Fruit fly (Drosophila melanogaster) whole organism, embryonic: Measurements from ENCODE around the gene Shmt.

Experiments
- CG10267 ChIP-seq: fragments of 200-800 bp; sonication (Bioruptor generic); optimal IDR thresholded peaks from 2 replicates; lab custom pipeline; 2018; ENCODE audit warnings: missing biosample characterization, mild to moderate bottlenecking, missing genetic modification characterization, moderate library complexity
- CG2202 ChIP-seq: fragments of 200-800 bp; sonication (Bioruptor generic); optimal IDR thresholded peaks from 2 replicates; lab custom pipeline; 2018; ENCODE audit warnings: missing biosample characterization, mild to moderate bottlenecking, missing genetic modification characterization
- CG32532 ChIP-seq: fragments of 200-800 bp; sonication (Bioruptor generic); IDR thresholded peaks from 2 replicates; pipeline ENCODE4 v1.3.6; 2022; ENCODE audit warnings: missing biosample characterization, missing genetic modification characterization
- CG34376 ChIP-seq: fragments of 200-800 bp; sonication (Bioruptor generic); optimal IDR thresholded peaks from 2 replicates; lab custom pipeline; 2018; ENCODE audit warnings: missing biosample characterization, mild to moderate bottlenecking, missing genetic modification characterization
- CG34422 ChIP-seq: fragments of 200-800 bp; sonication (Bioruptor generic); IDR thresholded peaks from 3 replicates; pipeline ENCODE4 v1.3.6; 2022; ENCODE audit warnings: missing biosample characterization, missing genetic modification characterization
- CG8359 ChIP-seq: fragments of 200-800 bp; sonication (Bioruptor generic); optimal IDR thresholded peaks from 2 replicates; lab custom pipeline; 2017; ENCODE audit warnings: missing biosample characterization, mild to moderate bottlenecking, missing genetic modification characterization, borderline replicate concordance
- CTCF ChIP-seq: fragments of 200-800 bp; sonication (Bioruptor generic); optimal IDR thresholded peaks from 2 replicates; lab custom pipeline; 2017; ENCODE audit warnings: missing biosample characterization, mild to moderate bottlenecking, missing genetic modification characterization, moderate library complexity
- Chrac-16 ChIP-seq: fragments of 200-800 bp; sonication (Bioruptor generic); optimal IDR thresholded peaks from 3 replicates; lab custom pipeline; 2016; ENCODE audit warnings: missing biosample characterization, missing genetic modification characterization
- Deaf1 ChIP-seq: fragments of 200-800 bp; optimal IDR thresholded peaks from 3 replicates; lab custom pipeline; 2019; ENCODE audit warnings: missing biosample characterization, mild to moderate bottlenecking, missing genetic modification characterization, moderate library complexity
- Hmx ChIP-seq: fragments of 200-800 bp; sonication (Bioruptor generic); optimal IDR thresholded peaks from 2 replicates; lab custom pipeline; 2016; ENCODE audit warnings: missing biosample characterization, missing genetic modification characterization
- Hr78 ChIP-seq, 2 experiments: fragments of 200-800 bp in 1 of 2; fragments of >200 bp in 1 of 2; sonication (Bioruptor generic) in 1 of 2; optimal IDR thresholded peaks; 2 replicates each; lab custom pipeline; 2017 to 2019; ENCODE audit warnings: missing biosample characterization in 2 of 2, missing genetic modification characterization in 2 of 2, mild to moderate bottlenecking in 1 of 2, moderate library complexity in 1 of 2
- Lim3 ChIP-seq: fragments of 200-800 bp; sonication (Bioruptor generic); IDR thresholded peaks from 2 replicates; pipeline ENCODE4 v1.3.6; 2022; ENCODE audit warnings: missing biosample characterization, missing genetic modification characterization
- NC2α ChIP-seq: fragments of 200-800 bp; sonication (Bioruptor generic); optimal IDR thresholded peaks from 2 replicates; lab custom pipeline; 2016; ENCODE audit warnings: missing biosample characterization, missing genetic modification characterization
- NK7.1 ChIP-seq: fragments of 200-800 bp; sonication (Bioruptor generic); optimal IDR thresholded peaks from 3 replicates; lab custom pipeline; 2016; ENCODE audit warnings: missing biosample characterization, missing genetic modification characterization
- Pdp1 ChIP-seq, 2 experiments: fragments of 200-800 bp; sonication (Bioruptor generic); optimal IDR thresholded peaks; 3 replicates each; lab custom pipeline; 2016; ENCODE audit warnings: missing biosample characterization in 2 of 2, missing genetic modification characterization in 2 of 2, mild to moderate bottlenecking in 1 of 2, moderate library complexity in 1 of 2
- Sry-β ChIP-seq: fragments of 200-800 bp; sonication (Bioruptor generic); optimal IDR thresholded peaks from 2 replicates; lab custom pipeline; 2018; ENCODE audit warnings: missing biosample characterization, mild to moderate bottlenecking, missing genetic modification characterization, moderate library complexity
- abd-A ChIP-seq: fragments of 200-800 bp; sonication (Bioruptor generic); optimal IDR thresholded peaks from 3 replicates; lab custom pipeline; 2019; ENCODE audit warnings: missing biosample characterization, mild to moderate bottlenecking, missing genetic modification characterization, moderate library complexity
- aop ChIP-seq: fragments of 200-800 bp; sonication (Bioruptor generic); IDR thresholded peaks from 2 replicates; pipeline ENCODE4 v1.3.6; 2022; ENCODE audit warnings: missing biosample characterization, missing genetic modification characterization
- chinmo ChIP-seq: fragments of 200-800 bp; sonication (Bioruptor generic); IDR thresholded peaks from 4 replicates; pipeline ENCODE4 v1.3.6; 2022; ENCODE audit warnings: missing biosample characterization, missing genetic modification characterization; ENCODE audit not compliant: partially characterized antibody
- chm ChIP-seq: fragments of 200-800 bp; sonication (Bioruptor generic); IDR thresholded peaks from 2 replicates; pipeline ENCODE4 v1.3.6; 2022; ENCODE audit warnings: missing biosample characterization, missing genetic modification characterization
- ems ChIP-seq: fragments of 200-800 bp; sonication (Bioruptor generic); optimal IDR thresholded peaks from 3 replicates; lab custom pipeline; 2016; ENCODE audit warnings: missing biosample characterization, missing genetic modification characterization
- exex ChIP-seq: fragments of 200-800 bp; sonication (Bioruptor generic); optimal IDR thresholded peaks from 4 replicates; lab custom pipeline; 2018; ENCODE audit warnings: missing biosample characterization, mild to moderate bottlenecking, missing genetic modification characterization, moderate library complexity
- gem ChIP-seq: fragments of 200-800 bp; sonication (Bioruptor generic); optimal IDR thresholded peaks from 2 replicates; lab custom pipeline; 2019; ENCODE audit warnings: missing biosample characterization, mild to moderate bottlenecking, missing genetic modification characterization, moderate library complexity
- grn ChIP-seq: fragments of 200-800 bp; sonication (Bioruptor generic); optimal IDR thresholded peaks from 3 replicates; lab custom pipeline; 2017; ENCODE audit warnings: missing biosample characterization, missing genetic modification characterization
- hbn ChIP-seq: fragments of 200-800 bp; sonication (Bioruptor generic); IDR thresholded peaks from 2 replicates; pipeline ENCODE4 v1.3.6; 2022; ENCODE audit warnings: missing biosample characterization, missing genetic modification characterization; ENCODE audit not compliant: partially characterized antibody
- kay ChIP-seq: fragments of 200-800 bp; sonication (Bioruptor generic); optimal IDR thresholded peaks from 2 replicates; lab custom pipeline; 2016; ENCODE audit warnings: missing biosample characterization, missing genetic modification characterization
- sens ChIP-seq: fragments of 200-800 bp; sonication (Bioruptor generic); peaks from one replicate; lab custom pipeline; 2016; ENCODE audit warnings: missing biosample characterization, missing genetic modification characterization
- shn ChIP-seq: fragments of 200-800 bp; sonication (Bioruptor generic); optimal IDR thresholded peaks from 3 replicates; lab custom pipeline; 2016; ENCODE audit warnings: missing biosample characterization, missing genetic modification characterization
- sim ChIP-seq: fragments of 200-800 bp; sonication (Bioruptor generic); IDR thresholded peaks from 2 replicates; pipeline ENCODE4 v1.3.6; 2022; ENCODE audit warnings: missing biosample characterization, missing genetic modification characterization
- sr ChIP-seq: fragments of 200-800 bp; sonication (Bioruptor generic); IDR thresholded peaks from 3 replicates; pipeline ENCODE4 v1.3.6; 2022; ENCODE audit warnings: missing biosample characterization, missing genetic modification characterization
- sug ChIP-seq: fragments of 200-800 bp; optimal IDR thresholded peaks from 2 replicates; lab custom pipeline; 2019; ENCODE audit warnings: missing biosample characterization, mild to moderate bottlenecking, missing genetic modification characterization, moderate library complexity
- twi ChIP-seq: fragments of 200-800 bp; optimal IDR thresholded peaks from 2 replicates; lab custom pipeline; 2019; ENCODE audit warnings: missing biosample characterization, mild to moderate bottlenecking, missing genetic modification characterization, moderate library complexity

Shmt gene

dm6 chrX:5964169-5964686, 47.6 kb upstream of the Shmt start (continued):
- TF ChIP-seq NC2α, result no peak
- TF ChIP-seq ems (GFP tag; lab: Kevin White, UChicago), result no peak
- TF ChIP-seq aop (GFP tag; lab: Robert Waterston, UW), result no peak
- TF ChIP-seq Sry-β (GFP tag; lab: Kevin White, UChicago), result no peak
- TF ChIP-seq CG34422 (GFP tag; lab: Robert Waterston, UW), result no peak
- no peak for TF ChIP-seq CG8359 (GFP tag; lab: Kevin White, UChicago)
- no peak for TF ChIP-seq shn
- peak; percentile 7 for TF ChIP-seq twi (tag; lab: Kevin White, UChicago)
- TF ChIP-seq abd-A (tag; lab: Kevin White, UChicago), result no peak
- TF ChIP-seq kay (GFP tag; lab: Kevin White, UChicago), result no peak
- TF ChIP-seq sens, result peak; percentile 36
- no peak for TF ChIP-seq CG2202 (tag; lab: Kevin White, UChicago)
- TF ChIP-seq sim (GFP tag; lab: Robert Waterston, UW), result no peak
- TF ChIP-seq gem (tag; lab: Kevin White, UChicago), result no peak
- no peak for TF ChIP-seq Hmx
- TF ChIP-seq CG32532 (GFP tag; lab: Robert Waterston, UW), result no peak
- peak; percentile 75 for TF ChIP-seq CTCF (GFP tag; lab: Kevin White, UChicago)
- TF ChIP-seq Lim3 (GFP tag; lab: Robert Waterston, UW), result no peak
- TF ChIP-seq hbn (GFP tag; lab: Robert Waterston, UW), result no peak

- TF ChIP-seq grn (GFP tag; lab: Kevin White, UChicago), result peak; percentile 83
- TF ChIP-seq exex (tag; lab: Kevin White, UChicago), result peak; percentile 41
- no peak for TF ChIP-seq CG10267
- no peak for TF ChIP-seq sr (GFP tag; lab: Robert Waterston, UW)
- peak; percentile 78 for TF ChIP-seq CTCF (GFP tag; lab: Kevin White, UChicago)
- peak in 1 of 2 experiments; percentile 30 for TF ChIP-seq Hr78 (GFP tag; optimal IDR thresholded peaks at IDR 0.05; lab: Kevin White, UChicago)
Measured at dm6 chrX:5956646-5957441, 40.2 kb upstream of the Shmt start.

- TF ChIP-seq Deaf1 (peak; percentile 67), chinmo (GFP tag; lab: Robert Waterston, UW) (0 out of 4 replicates have a peak, but pooled peaks have one; percentile 60), Pdp1 (GFP tag; optimal IDR thresholded peaks at IDR 0.05; lab: Kevin White, UChicago) (peak in 1 of 2 experiments; percentile 15), exex (tag; lab: Kevin White, UChicago) (peak; percentile 85), grn (GFP tag; lab: Kevin White, UChicago) (peak; percentile 14), chm (GFP tag; lab: Robert Waterston, UW) (no peak), CG34376 (GFP tag; lab: Kevin White, UChicago) (peak; percentile 34), sug (tag; lab: Kevin White, UChicago) (peak; percentile 1), NK7.1 (no peak)
- TF ChIP-seq, all 482 proteins: peak for 7
Measured at dm6 chrX:5955207-5955679, 38.6 kb upstream of the Shmt start, which contains the start of gene CG6067. Gene CG6067 (plus strand): TSS chrX:5955629.

- TF ChIP-seq Chrac-16 (GFP tag; lab: Kevin White, UChicago) (no peak), exex (tag; lab: Kevin White, UChicago) (peak; percentile 21)
Measured at dm6 chrX:5952265-5952664, 35.7 kb upstream of the Shmt start, which contains the start of gene CG6048. Gene CG6048 (plus strand): TSS chrX:5952565.
